Fruit fly (Drosophila melanogaster) whole organism, embryonic: ENCODE data around the gene CG46307.

Experiments used
- Awh ChIP-seq: fragments of 200-800 bp; sonication (Bioruptor generic); IDR thresholded peaks from 2 replicates; pipeline ENCODE4, ENCODE4 v1.3.6; 2022; ENCODE audit warnings: missing biosample characterization, missing genetic modification characterization
- CG10654 ChIP-seq: fragments of 200-800 bp; sonication (Bioruptor generic); optimal IDR thresholded peaks from 2 replicates; lab custom pipeline; 2016; ENCODE audit warnings: missing biosample characterization, missing genetic modification characterization
- CG11723 ChIP-seq: fragments of 200-800 bp; sonication (Bioruptor generic); optimal IDR thresholded peaks from 2 replicates; lab custom pipeline; 2017; ENCODE audit warnings: missing biosample characterization, mild to moderate bottlenecking, missing genetic modification characterization
- CG12104 ChIP-seq: fragments of 200-800 bp; sonication (Bioruptor generic); optimal IDR thresholded peaks from 3 replicates; lab custom pipeline; 2016; ENCODE audit warnings: missing biosample characterization, missing genetic modification characterization
- CG12155 ChIP-seq: fragments of 200-800 bp; sonication (Bioruptor generic); optimal IDR thresholded peaks from 3 replicates; lab custom pipeline; 2016; ENCODE audit warnings: missing biosample characterization, missing genetic modification characterization
- CG13775 ChIP-seq: fragments of 200-800 bp; sonication (Bioruptor generic); optimal IDR thresholded peaks from 3 replicates; lab custom pipeline; 2017; ENCODE audit warnings: missing biosample characterization, mild to moderate bottlenecking, missing genetic modification characterization
- CG13894 ChIP-seq: fragments of 200-800 bp; sonication (Bioruptor generic); optimal IDR thresholded peaks from 3 replicates; lab custom pipeline; 2018; ENCODE audit warnings: missing biosample characterization, mild to moderate bottlenecking, missing genetic modification characterization, moderate library complexity
- CG15269 ChIP-seq: fragments of 200-800 bp; sonication (Bioruptor generic); optimal IDR thresholded peaks from 2 replicates; lab custom pipeline; 2018; ENCODE audit warnings: missing biosample characterization, mild to moderate bottlenecking, missing genetic modification characterization, moderate library complexity
- CG17328 ChIP-seq: fragments of 200-800 bp; sonication (Bioruptor generic); IDR thresholded peaks from 2 replicates; pipeline ENCODE4 v1.3.6; 2022; ENCODE audit warnings: missing biosample characterization, missing genetic modification characterization
- CG17385 ChIP-seq: fragments of 200-800 bp; sonication (Bioruptor generic); optimal IDR thresholded peaks from 3 replicates; lab custom pipeline; 2018; ENCODE audit warnings: missing biosample characterization, mild to moderate bottlenecking, missing genetic modification characterization
- CG2129 ChIP-seq: fragments of 200-800 bp; sonication (Bioruptor generic); IDR thresholded peaks from 2 replicates; pipeline ENCODE4 v1.3.6; 2022; ENCODE audit warnings: missing biosample characterization, missing genetic modification characterization; ENCODE audit not compliant: partially characterized antibody
- CG30020 ChIP-seq: fragments of 200-800 bp; optimal IDR thresholded peaks from 2 replicates; lab custom pipeline; 2019; ENCODE audit warnings: missing biosample characterization, mild to moderate bottlenecking, missing genetic modification characterization, moderate library complexity
- CG31388 ChIP-seq: fragments of 200-800 bp; sonication (Bioruptor generic); optimal IDR thresholded peaks from 2 replicates; lab custom pipeline; 2016; ENCODE audit warnings: missing biosample characterization, missing genetic modification characterization
- CG31441 ChIP-seq: fragments of 200-800 bp; sonication (Bioruptor generic); IDR thresholded peaks from 2 replicates; pipeline ENCODE4 v1.3.6; 2022; ENCODE audit warnings: missing biosample characterization, missing genetic modification characterization
- CG32767 ChIP-seq: fragments of 200-800 bp; sonication (Bioruptor generic); IDR thresholded peaks from 2 replicates; pipeline ENCODE4 v1.3.6; 2022; ENCODE audit warnings: missing biosample characterization, missing genetic modification characterization
- CG42726 ChIP-seq: fragments of 200-800 bp; sonication (Bioruptor generic); IDR thresholded peaks from 2 replicates; pipeline ENCODE4 v1.3.6; 2022; ENCODE audit warnings: missing biosample characterization, missing genetic modification characterization; ENCODE audit not compliant: partially characterized antibody
- CG6689 ChIP-seq: fragments of 200-800 bp; sonication (Bioruptor generic); IDR thresholded peaks from 2 replicates; pipeline ENCODE4 v1.3.6; 2022; ENCODE audit warnings: missing biosample characterization, missing genetic modification characterization
- CG7745 ChIP-seq: fragments of 200-800 bp; sonication (Bioruptor generic); optimal IDR thresholded peaks from 2 replicates; lab custom pipeline; 2018; ENCODE audit warnings: missing biosample characterization, mild to moderate bottlenecking, missing genetic modification characterization, moderate library complexity
- CG7987 ChIP-seq: fragments of 200-800 bp; sonication (Bioruptor generic); optimal IDR thresholded peaks from 2 replicates; lab custom pipeline; 2018; ENCODE audit warnings: missing biosample characterization, mild to moderate bottlenecking, missing genetic modification characterization, moderate library complexity
- CG9437 ChIP-seq: fragments of 200-800 bp; sonication (Bioruptor generic); optimal IDR thresholded peaks from 2 replicates; lab custom pipeline; 2018; ENCODE audit warnings: missing biosample characterization, mild to moderate bottlenecking, missing genetic modification characterization
- CoRest ChIP-seq: fragments of 200-800 bp; sonication (Bioruptor generic); optimal IDR thresholded peaks from 3 replicates; lab custom pipeline; 2018; ENCODE audit warnings: missing biosample characterization, mild to moderate bottlenecking, missing genetic modification characterization, moderate library complexity
- Dad ChIP-seq: fragments of 200-800 bp; sonication (Bioruptor generic); optimal IDR thresholded peaks from 3 replicates; lab custom pipeline; 2016; ENCODE audit warnings: missing biosample characterization, missing genetic modification characterization
- Dfd ChIP-seq, 2 experiments: fragments of >200 bp; optimal IDR thresholded peaks; 2 replicates each; lab custom pipeline; 2017; ENCODE audit warnings: missing biosample characterization in 2 of 2, missing genetic modification characterization in 2 of 2
- Gsc ChIP-seq: fragments of 200-800 bp; sonication (Bioruptor generic); IDR thresholded peaks from 2 replicates; pipeline ENCODE4 v1.3.6; 2022; ENCODE audit warnings: missing biosample characterization, missing genetic modification characterization
- HLH54F ChIP-seq: fragments of 200-800 bp; sonication (Bioruptor generic); optimal IDR thresholded peaks from 3 replicates; lab custom pipeline; 2016; ENCODE audit warnings: missing biosample characterization, missing genetic modification characterization
- Sin3A ChIP-seq: fragments of >200 bp; optimal IDR thresholded peaks from 2 replicates; lab custom pipeline; 2018
- Tbp ChIP-seq: fragments of >200 bp; optimal IDR thresholded peaks from 2 replicates; lab custom pipeline; 2018; ENCODE audit warnings: missing biosample characterization, missing genetic modification characterization
- Usf ChIP-seq: fragments of 200-800 bp; sonication (Bioruptor generic); optimal IDR thresholded peaks from 2 replicates; lab custom pipeline; 2017; ENCODE audit warnings: missing genotype, missing biosample characterization, missing genetic modification characterization
- Vsx1 ChIP-seq: fragments of 200-800 bp; sonication (Bioruptor generic); optimal IDR thresholded peaks from 2 replicates; lab custom pipeline; 2017; ENCODE audit warnings: missing biosample characterization, mild to moderate bottlenecking, missing genetic modification characterization, missing genetic modification reagents
- dmrt99B ChIP-seq: fragments of 200-800 bp; sonication (Bioruptor generic); optimal IDR thresholded peaks from 2 replicates; lab custom pipeline; 2018; ENCODE audit warnings: missing biosample characterization, mild to moderate bottlenecking, missing genetic modification characterization, moderate library complexity
- emc ChIP-seq: fragments of 200-800 bp; sonication (Bioruptor generic); optimal IDR thresholded peaks from 2 replicates; lab custom pipeline; 2016; ENCODE audit warnings: missing biosample characterization, missing genetic modification characterization
- esg ChIP-seq: fragments of 200-800 bp; sonication (Bioruptor generic); conservative IDR thresholded peaks from 2 replicates; pipeline ENCODE4 v1.3.6; 2022; ENCODE audit warnings: missing biosample characterization, missing genetic modification characterization
- gcm2 ChIP-seq: fragments of 200-800 bp; sonication (Bioruptor generic); optimal IDR thresholded peaks from 2 replicates; lab custom pipeline; 2016; ENCODE audit warnings: missing biosample characterization, missing genetic modification characterization
- gem ChIP-seq: fragments of 200-800 bp; sonication (Bioruptor generic); optimal IDR thresholded peaks from 2 replicates; lab custom pipeline; 2019; ENCODE audit warnings: missing biosample characterization, mild to moderate bottlenecking, missing genetic modification characterization, moderate library complexity
- grau ChIP-seq: fragments of 200-800 bp; optimal IDR thresholded peaks from 3 replicates; lab custom pipeline; 2019; ENCODE audit warnings: missing biosample characterization, mild to moderate bottlenecking, missing genetic modification characterization, moderate library complexity
- gsb ChIP-seq: fragments of 200-800 bp; sonication (Bioruptor generic); IDR thresholded peaks from 2 replicates; pipeline ENCODE4 v1.3.6; 2022; ENCODE audit warnings: missing biosample characterization, missing genetic modification characterization
- her ChIP-seq: fragments of 200-800 bp; sonication (Bioruptor generic); optimal IDR thresholded peaks from 2 replicates; lab custom pipeline; 2016; ENCODE audit warnings: missing biosample characterization, missing genetic modification characterization
- kni ChIP-seq: fragments of 200-800 bp; sonication (Bioruptor generic); optimal IDR thresholded peaks from 3 replicates; lab custom pipeline; 2017; ENCODE audit warnings: mild to moderate bottlenecking, missing biosample characterization, missing genetic modification reagents, missing genetic modification characterization
- knrl ChIP-seq: fragments of 200-800 bp; sonication (Bioruptor generic); IDR thresholded peaks from 3 replicates; pipeline ENCODE4 v1.3.6; 2022; ENCODE audit warnings: missing biosample characterization, missing genetic modification characterization; ENCODE audit not compliant: partially characterized antibody
- lola ChIP-seq, 3 experiments: fragments of >200 bp in 2 of 3; fragments of 200-800 bp in 1 of 3; sonication (Bioruptor generic) in 1 of 3; optimal IDR thresholded peaks; 2 replicates each; lab custom pipeline; 2017 to 2019; ENCODE audit warnings: missing biosample characterization in 3 of 3, missing genetic modification characterization in 3 of 3, mild to moderate bottlenecking in 1 of 3, moderate library complexity in 1 of 3
- nmo ChIP-seq: fragments of 200-800 bp; sonication (Bioruptor generic); optimal IDR thresholded peaks from 2 replicates; lab custom pipeline; 2018; ENCODE audit warnings: missing biosample characterization, mild to moderate bottlenecking, missing genetic modification characterization, moderate library complexity
- pb ChIP-seq: fragments of 200-800 bp; sonication (Bioruptor generic); optimal IDR thresholded peaks from 3 replicates; lab custom pipeline; 2016; ENCODE audit warnings: missing biosample characterization, missing genetic modification characterization
- pum ChIP-seq: fragments of 200-800 bp; sonication (Bioruptor generic); optimal IDR thresholded peaks from 2 replicates; lab custom pipeline; 2016; ENCODE audit warnings: missing biosample characterization, missing genetic modification characterization
- sim ChIP-seq: fragments of 200-800 bp; sonication (Bioruptor generic); IDR thresholded peaks from 2 replicates; pipeline ENCODE4 v1.3.6; 2022; ENCODE audit warnings: missing biosample characterization, missing genetic modification characterization
- tll ChIP-seq, 2 experiments: fragments of 200-800 bp in 1 of 2; fragments of >200 bp in 1 of 2; sonication (Bioruptor generic) in 1 of 2; optimal IDR thresholded peaks; 2 replicates each; lab custom pipeline; 2017 to 2019; ENCODE audit warnings: missing biosample characterization in 2 of 2, missing genetic modification characterization in 2 of 2, mild to moderate bottlenecking in 1 of 2, moderate library complexity in 1 of 2
- ttk ChIP-seq: fragments of 200-800 bp; sonication (Bioruptor generic); IDR thresholded peaks from 2 replicates; pipeline ENCODE4 v2.1.2; 2022; ENCODE audit warnings: missing biosample characterization, missing genetic modification characterization
- twi ChIP-seq: fragments of 200-800 bp; optimal IDR thresholded peaks from 2 replicates; lab custom pipeline; 2019; ENCODE audit warnings: missing biosample characterization, mild to moderate bottlenecking, missing genetic modification characterization, moderate library complexity
- unpg ChIP-seq: fragments of 200-800 bp; sonication (Bioruptor generic); optimal IDR thresholded peaks from 3 replicates; lab custom pipeline; 2018; ENCODE audit warnings: missing biosample characterization, mild to moderate bottlenecking, missing genetic modification characterization, moderate library complexity
- vvl ChIP-seq: fragments of 200-800 bp; sonication (Bioruptor generic); IDR thresholded peaks from 2 replicates; pipeline ENCODE4 v1.3.6; 2022; ENCODE audit warnings: missing biosample characterization, missing genetic modification characterization
- zfh2 ChIP-seq: fragments of 200-800 bp; sonication (Bioruptor generic); optimal IDR thresholded peaks from 2 replicates; lab custom pipeline; 2016; ENCODE audit warnings: missing biosample characterization, missing genetic modification characterization

The CG46307 gene

DNA sequence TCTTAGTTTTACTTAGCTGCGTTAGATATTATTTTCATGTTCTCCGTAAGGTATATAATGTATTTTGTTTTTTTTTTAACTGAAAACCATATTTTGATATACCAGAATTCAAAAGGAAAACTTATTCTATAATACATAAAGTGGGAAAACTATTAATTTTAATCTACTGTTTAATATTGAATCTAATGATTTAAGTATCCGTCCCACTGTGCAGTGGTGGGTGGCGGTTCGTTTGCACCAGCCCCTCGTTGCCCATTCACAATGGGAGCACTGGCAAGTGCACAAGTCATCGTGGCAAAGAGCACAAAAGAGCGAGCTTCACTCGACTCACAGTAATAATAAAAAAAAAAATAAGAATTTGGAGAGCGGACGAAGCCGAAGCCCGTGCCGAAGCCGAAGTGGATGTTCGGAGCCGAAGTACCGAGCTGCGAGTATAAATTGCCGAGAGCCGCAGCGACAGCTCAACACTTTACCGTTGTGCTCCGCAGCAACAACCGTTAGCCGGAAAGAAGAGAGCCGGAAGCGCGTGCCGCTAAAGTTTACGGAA lies 7.8 kb upstream of the CG46307 start, which contains the start of gene CG34136 (continued):
- TF ChIP-seq unpg (peak; percentile 28), CG7745 (tag; lab: Kevin White, UChicago) (no peak), nmo (GFP tag; lab: Kevin White, UChicago) (peak; percentile 50), CG17328 (peak; percentile 41; the same call in 1 of the 2 replicates), CG32767 (GFP tag; lab: Robert Waterston, UW) (no peak), CG7987 (GFP tag; lab: Kevin White, UChicago) (peak; percentile 13), Dad (GFP tag; lab: Kevin White, UChicago) (no peak), CG9437 (GFP tag; lab: Kevin White, UChicago) (peak; percentile 49), sim (GFP tag; lab: Robert Waterston, UW) (no peak), CG31388 (no peak), CG42726 (GFP tag; lab: Robert Waterston, UW) (no peak), zfh2 (GFP tag; lab: Kevin White, UChicago) (no peak), knrl (GFP tag; lab: Robert Waterston, UW) (no peak), Usf (GFP tag; lab: Kevin White, UChicago) (no peak), CG12155 (GFP tag; lab: Kevin White, UChicago) (peak; percentile 22), gsb (no peak), Dfd (GFP tag; optimal IDR thresholded peaks at IDR 0.05; lab: Kevin White, UChicago) (no peak), CoRest (tag; lab: Kevin White, UChicago) (peak; percentile 58), dmrt99B (tag; lab: Kevin White, UChicago) (peak; percentile 61), CG31441 (GFP tag; lab: Robert Waterston, UW) (peak; percentile 75), CG12104 (GFP tag; lab: Kevin White, UChicago) (peak; percentile 14), pb (no peak), CG10654 (GFP tag; lab: Kevin White, UChicago) (no peak), CG30020 (no peak), esg (GFP tag; lab: Robert Waterston, UW) (peak; percentile 9; the same call in 1 of the 2 replicates), grau (tag; lab: Kevin White, UChicago) (peak; percentile 36), CG15269 (tag; lab: Kevin White, UChicago) (peak; percentile 45), twi (no peak), Vsx1 (GFP tag; lab: Kevin White, UChicago) (no peak), gcm2 (GFP tag; lab: Kevin White, UChicago) (no peak), CG13894 (tag; lab: Kevin White, UChicago) (peak; percentile 19), lola (GFP tag; optimal IDR thresholded peaks at IDR 0.05; lab: Kevin White, UChicago) (peak in 1 of 3 experiments; percentile 11), tll (GFP tag; optimal IDR thresholded peaks at IDR 0.05; lab: Kevin White, UChicago) (no peak), CG6689 (peak; percentile 52; the same call in 1 of the 2 replicates), Sin3A (lab: Kevin White, UChicago) (no peak), ttk (no peak), Gsc (GFP tag; lab: Robert Waterston, UW) (no peak), her (GFP tag; lab: Kevin White, UChicago) (peak; percentile 9), Awh (GFP tag; lab: Robert Waterston, UW) (no peak), Tbp (no peak), kni (GFP tag; lab: Kevin White, UChicago) (peak; percentile 46), CG2129 (no peak), CG17385 (GFP tag; lab: Kevin White, UChicago) (no peak), emc (GFP tag; lab: Kevin White, UChicago) (no peak), gem (tag; lab: Kevin White, UChicago) (peak; percentile 70), HLH54F (GFP tag; lab: Kevin White, UChicago) (no peak), pum (GFP tag; lab: Kevin White, UChicago) (no peak), vvl (GFP tag; lab: Robert Waterston, UW) (peak; percentile 55; the same call in 1 of the 2 replicates), CG13775 (peak; percentile 29), CG11723 (GFP tag; lab: Kevin White, UChicago) (no peak)
